Worm (Caenorhabditis elegans): ENCODE data around the gene W04H10.1.

DNA sequence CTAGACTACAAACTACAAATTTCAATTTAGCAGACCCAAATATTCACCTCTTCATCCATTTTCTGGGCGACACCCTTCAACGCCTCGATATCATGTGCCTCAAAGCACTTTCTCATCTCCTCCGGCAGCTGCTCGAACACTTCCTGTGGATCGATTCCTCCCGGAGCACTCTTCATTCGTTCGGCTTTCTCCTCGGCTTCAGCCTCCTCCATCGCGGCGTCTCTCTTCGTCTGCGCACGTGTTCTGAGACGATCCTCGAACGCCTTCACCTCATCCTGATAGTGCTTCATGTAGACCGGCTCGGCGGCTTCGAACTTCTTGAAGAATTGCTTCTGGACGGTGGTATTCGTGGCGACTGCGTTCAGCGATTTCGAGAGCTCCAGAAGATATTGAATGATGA lies 30.1 kb upstream of the W04H10.1 start:
- TF ChIP-seq W03F9.2 (tag; optimal IDR thresholded peaks at IDR 0.05) = no peak
- TF ChIP-seq him-1 (tag; optimal IDR thresholded peaks at IDR 0.05) = no peak

Data from whole organism, L4/young adult.